Worm (Caenorhabditis elegans): ENCODE data around the gene amdh-1.

amdh-1 gene

DNA sequence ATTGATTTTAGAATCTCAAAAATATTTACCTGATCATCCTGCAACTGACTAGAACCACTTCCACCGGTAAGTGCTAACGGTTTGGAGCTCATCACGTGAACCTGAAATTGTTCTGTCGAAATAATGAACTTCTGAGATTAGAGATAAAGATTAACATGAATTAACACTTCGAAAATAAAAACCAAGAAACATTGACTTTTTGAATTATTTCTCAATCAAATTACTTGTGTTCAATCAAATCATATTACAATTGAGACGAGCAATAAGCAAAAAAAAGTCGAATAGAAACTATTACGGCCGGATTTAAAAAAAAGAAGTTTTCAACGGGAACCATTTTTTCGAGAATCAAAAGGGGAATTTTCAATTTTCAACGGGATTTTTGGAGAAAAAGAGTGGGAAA lies 5.9 kb upstream of the amdh-1 start, which contains the start of gene bcas-2:
Gene bcas-2 (minus strand): TSS at position 101 of the 400 bp plus-strand sequence.
- TF ChIP-seq unc-62 (GFP tag; optimal IDR thresholded peaks at IDR 0.05) = no peak

DNA sequence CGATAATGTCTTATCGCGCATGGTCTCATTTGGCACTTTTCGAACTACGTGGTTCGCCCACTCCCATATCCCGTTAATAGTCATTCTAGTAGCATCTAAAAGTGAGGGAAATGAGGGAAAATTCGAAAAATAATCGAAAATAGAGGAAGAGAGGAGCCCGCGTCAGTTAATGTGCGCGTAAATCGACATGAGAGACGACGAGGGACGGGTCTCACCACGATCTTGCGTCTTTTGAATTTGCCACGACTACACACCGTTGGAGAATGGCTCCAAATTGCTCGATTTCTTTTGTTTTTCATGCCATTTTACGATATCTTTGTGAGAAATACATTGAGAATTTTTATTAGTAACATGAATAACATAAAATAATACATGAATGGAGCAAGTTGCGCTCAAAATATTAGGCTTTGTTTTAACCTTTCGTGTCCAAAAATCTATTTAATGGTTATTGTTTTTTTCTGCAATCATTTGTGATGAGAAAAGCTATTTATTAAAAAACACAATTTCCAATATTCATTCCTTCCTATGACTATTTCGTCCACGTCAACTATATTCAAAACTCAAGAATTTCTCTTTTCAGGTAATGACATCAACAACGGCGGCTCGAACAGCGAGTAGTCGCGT lies 3.4 kb upstream of the amdh-1 start, which contains the start of the genes gen-1 and stt-3:
Gene gen-1 (minus strand): TSS at position 95 of the 624 bp plus-strand sequence.
Gene stt-3 (plus strand): TSS at position 574 of the 624 bp plus-strand sequence.
- TF ChIP-seq unc-62 (GFP tag; optimal IDR thresholded peaks at IDR 0.05) = no peak

DNA sequence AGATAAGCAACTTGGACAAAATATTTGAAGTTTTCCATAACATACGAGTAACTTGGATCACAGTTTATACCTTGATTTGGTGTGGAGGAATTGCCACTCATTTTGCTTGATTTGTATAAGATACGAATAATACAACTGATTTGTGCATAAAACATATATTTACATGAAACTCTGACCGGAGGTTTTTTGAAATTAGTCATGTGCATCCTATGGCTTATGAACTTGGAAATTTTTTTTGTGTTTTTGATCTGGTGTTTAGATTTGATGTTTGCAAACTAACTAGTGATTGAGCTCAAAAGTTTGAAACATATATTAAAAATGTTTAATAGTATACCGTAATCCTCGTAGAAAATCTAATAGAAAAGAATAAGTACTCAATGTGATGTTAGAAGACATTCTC lies 3.1 kb downstream of the amdh-1 start, which contains the start of gene srg-8:
Gene srg-8 (minus strand): TSS at position 101 of the 400 bp plus-strand sequence.
- no peak for TF ChIP-seq unc-62 (GFP tag; optimal IDR thresholded peaks at IDR 0.05)

DNA sequence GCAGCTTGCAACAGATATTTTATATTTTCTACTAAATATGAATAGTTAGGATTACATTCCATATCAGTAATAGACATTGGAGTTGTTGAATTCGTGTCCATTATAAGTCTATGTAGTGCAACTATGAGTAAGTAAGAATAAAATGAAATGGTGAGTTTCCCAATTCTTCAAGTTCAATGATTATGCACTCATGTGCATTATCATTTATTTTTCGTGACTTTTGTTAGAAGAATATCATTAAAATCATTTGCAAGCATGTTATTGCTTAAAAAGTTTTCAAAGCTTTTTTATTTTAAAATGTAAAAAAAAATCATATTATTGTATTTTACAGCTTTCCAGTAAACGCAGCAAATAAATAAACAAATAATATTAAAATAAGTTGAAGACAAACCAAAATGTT lies 5.1 kb downstream of the amdh-1 start, which contains the start of gene srg-9:
Gene srg-9 (minus strand): TSS at position 101 of the 400 bp plus-strand sequence.
- no peak for TF ChIP-seq unc-62 (GFP tag; optimal IDR thresholded peaks at IDR 0.05)

DNA sequence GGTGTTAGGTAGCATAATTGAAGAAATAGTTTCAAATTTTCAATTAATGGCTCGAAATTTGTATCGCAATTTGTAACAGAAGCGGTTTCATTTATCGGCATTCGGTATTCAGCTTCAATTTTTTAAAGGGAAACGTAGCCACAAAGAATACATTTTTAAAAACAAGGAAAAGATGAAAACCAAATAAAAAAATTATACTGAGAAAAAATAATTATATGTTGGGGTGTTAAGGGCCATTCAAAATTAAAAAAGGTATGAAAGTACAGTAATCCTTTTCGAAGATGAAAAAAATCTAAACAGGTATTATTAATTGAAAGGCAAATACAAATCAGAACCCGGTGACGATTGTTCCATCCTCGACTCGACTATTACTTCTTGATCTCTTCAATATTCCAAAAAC lies 6.7 kb downstream of the amdh-1 start, which contains the start of gene srg-1:
Gene srg-1 (minus strand): TSS at position 101 of the 400 bp plus-strand sequence.
- no peak for TF ChIP-seq unc-62 (GFP tag; optimal IDR thresholded peaks at IDR 0.05)

DNA sequence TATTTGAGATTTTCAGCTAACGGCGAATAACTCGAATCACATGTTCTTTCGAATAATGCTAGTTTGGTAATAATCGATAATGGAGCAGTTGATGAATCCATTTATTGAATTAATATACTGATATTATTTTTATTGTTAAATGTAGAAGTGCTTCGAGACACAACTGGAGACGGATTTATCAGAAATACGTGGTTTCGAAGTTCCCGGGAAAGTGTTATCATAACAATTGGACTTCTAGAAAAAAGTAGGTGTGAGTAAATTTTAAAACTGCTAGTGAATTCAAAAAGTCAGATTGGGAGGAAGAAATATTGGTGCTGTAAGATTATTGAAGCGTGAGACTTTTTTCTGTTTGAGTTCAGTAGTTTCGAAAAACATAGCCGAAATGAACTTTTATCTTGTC lies 8.5 kb downstream of the amdh-1 start, which contains the start of gene srg-2:
Gene srg-2 (minus strand): TSS at position 101 of the 400 bp plus-strand sequence.
- TF ChIP-seq unc-62 (GFP tag; optimal IDR thresholded peaks at IDR 0.05) = no peak

DNA sequence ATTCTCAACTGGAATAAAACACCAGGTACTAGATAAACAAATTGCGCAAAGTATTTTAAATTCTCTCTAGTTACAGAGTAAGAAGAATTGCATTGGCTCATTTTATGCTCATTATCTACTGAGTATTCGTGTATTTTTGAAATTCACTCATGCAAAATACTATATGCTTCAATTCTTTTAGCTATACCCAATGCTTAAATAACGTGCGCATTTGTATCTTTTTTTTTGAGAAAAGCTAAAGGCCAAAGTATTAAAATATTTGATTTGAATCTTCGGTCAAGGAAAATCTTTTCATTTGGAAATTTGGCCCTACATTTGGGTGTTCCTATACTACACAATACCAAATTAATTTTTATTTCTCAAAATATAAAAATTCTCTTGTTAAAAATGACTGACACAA lies 10.4 kb downstream of the amdh-1 start, which contains the start of gene srg-4:
Gene srg-4 (minus strand): TSS at position 101 of the 400 bp plus-strand sequence.
- no peak for TF ChIP-seq unc-62 (GFP tag; optimal IDR thresholded peaks at IDR 0.05)

DNA sequence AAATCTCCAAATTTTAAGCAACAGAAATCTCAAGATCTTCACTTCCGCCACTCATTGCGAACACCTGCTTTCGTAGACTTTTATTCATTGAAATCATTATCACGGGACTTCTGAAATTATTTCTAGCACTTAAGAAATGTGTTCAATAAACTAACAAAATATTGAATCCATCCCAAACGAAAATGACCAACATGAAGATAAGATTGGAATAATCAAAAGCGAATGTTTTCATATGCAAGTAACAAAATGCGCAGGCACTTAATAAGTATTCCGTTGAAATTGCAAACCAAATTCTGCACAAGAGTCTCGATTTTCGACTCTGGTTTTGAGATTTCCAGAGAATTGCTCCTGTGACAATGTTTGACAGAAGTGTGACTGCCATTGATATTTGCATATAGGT lies 12.8 kb downstream of the amdh-1 start, which contains the start of gene srg-5:
Gene srg-5 (minus strand): TSS at position 101 of the 400 bp plus-strand sequence.
- no peak for TF ChIP-seq unc-62 (GFP tag; optimal IDR thresholded peaks at IDR 0.05)

DNA sequence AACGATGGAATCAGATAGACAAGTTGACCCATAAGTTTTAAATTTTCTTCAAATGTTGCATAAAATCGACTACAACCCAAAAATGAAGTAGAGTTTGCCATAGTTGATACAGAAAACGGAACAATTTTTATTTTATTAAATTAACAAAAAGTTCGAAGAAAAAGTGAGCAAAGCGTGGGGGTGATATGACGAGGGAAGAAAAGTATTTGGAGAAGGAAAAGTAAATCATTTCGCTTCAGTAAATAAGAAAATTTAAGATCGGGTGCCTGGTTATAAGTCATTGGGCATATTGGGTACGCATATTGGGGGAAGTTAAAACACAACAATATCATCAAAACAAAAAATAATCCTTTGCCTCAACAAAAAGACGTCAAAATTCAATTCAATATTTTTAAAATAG lies 14.3 kb downstream of the amdh-1 start, which contains the start of gene srg-6:
Gene srg-6 (minus strand): TSS at position 101 of the 400 bp plus-strand sequence.
- no peak for TF ChIP-seq unc-62 (GFP tag; optimal IDR thresholded peaks at IDR 0.05)

DNA sequence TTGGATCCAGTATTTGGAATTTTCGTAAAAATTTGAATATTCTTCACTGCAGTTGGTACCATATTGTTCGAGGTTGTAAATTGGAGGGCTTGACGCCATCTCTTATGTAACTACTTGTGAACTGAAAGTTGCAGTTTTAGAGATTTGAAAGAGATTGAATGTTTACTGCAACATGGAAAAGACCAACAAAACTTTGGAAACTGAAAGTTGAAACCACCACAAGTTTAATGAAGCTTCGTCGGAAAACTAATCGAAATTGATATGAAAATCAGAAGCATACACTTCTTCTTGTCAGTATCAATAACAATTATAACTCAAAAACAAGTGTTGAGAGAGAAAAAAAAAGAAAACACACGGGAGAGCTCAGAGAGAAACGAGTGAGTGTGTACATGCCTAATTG lies 16.4 kb downstream of the amdh-1 start, which contains the start of gene srg-7:
Gene srg-7 (minus strand): TSS at position 101 of the 400 bp plus-strand sequence.
- no peak for TF ChIP-seq unc-62 (GFP tag; optimal IDR thresholded peaks at IDR 0.05)

DNA sequence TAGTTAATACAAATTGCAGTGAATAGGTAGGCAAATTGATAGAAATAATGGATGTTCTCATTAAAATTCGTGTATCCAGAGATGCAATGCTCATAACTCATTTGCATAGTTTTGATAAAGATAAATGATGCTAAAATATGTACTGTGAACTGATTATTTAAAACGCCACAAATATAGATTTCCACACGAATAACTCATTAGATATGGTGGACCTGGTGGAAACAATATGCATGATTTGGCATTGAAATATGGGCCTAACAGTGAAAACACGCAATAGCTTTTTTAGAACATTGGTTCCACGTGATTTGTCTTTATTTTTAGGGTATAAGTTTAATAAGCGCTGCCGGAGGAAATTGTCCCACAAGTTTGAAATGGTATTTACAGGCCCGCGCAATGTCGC lies 18.7 kb downstream of the amdh-1 start, which contains the start of gene srg-3:
Gene srg-3 (minus strand): TSS at position 101 of the 400 bp plus-strand sequence.
- TF ChIP-seq unc-62 (GFP tag; optimal IDR thresholded peaks at IDR 0.05) = no peak

DNA sequence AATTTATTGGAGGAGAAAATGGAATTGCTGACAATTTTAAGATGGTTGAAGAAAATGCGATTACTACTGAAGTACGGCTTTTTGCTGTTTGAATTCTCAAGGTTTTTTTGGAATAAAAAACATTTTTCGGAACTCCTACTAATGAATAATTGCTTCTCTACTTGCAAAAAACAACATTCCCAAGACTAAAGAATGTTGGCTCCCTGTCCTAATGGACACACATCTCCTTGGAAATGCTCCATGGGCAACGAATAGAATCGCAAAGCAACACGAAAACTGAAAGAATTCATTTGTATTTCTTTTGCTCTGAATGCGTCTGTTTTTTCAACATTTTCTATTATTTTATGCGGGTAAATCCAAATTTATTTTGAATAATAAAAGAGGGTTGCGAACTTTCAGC lies 21.3 kb downstream of the amdh-1 start, which contains the start of gene C18F10.2:
Gene C18F10.2 (plus strand): TSS at position 301 of the 400 bp plus-strand sequence.
- no peak for TF ChIP-seq unc-62 (GFP tag; optimal IDR thresholded peaks at IDR 0.05)

DNA sequence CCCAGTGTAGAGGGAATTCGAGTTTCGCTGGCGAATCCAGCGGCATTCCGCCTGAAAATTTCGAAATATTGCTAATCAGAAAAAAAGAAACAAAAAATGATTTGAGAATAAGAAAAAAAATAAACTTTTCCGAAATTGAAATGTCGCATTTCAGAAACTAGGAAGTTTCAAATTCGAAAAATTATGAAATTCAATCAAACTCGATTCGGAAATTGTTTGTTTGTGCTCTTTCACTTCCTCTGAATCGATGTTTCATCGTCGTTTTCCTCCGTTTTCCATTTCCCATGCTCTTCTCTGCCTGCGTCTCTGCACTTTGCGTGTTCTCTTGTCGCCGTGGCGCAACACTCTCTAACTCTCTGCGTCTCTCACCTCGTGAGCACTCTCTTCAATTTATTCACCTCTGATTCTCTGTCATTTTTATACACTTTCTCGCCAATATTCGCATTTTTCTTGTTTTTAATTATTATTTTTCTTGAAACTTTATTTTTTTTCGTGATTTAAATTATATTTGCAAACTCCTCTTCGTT lies 26.8 kb downstream of the amdh-1 start, which contains the start of gene C18F10.7:
Gene C18F10.7 (minus strand): TSS at position 51 of the 527 bp plus-strand sequence.
- no peak for TF ChIP-seq unc-62 (GFP tag; optimal IDR thresholded peaks at IDR 0.05)

DNA sequence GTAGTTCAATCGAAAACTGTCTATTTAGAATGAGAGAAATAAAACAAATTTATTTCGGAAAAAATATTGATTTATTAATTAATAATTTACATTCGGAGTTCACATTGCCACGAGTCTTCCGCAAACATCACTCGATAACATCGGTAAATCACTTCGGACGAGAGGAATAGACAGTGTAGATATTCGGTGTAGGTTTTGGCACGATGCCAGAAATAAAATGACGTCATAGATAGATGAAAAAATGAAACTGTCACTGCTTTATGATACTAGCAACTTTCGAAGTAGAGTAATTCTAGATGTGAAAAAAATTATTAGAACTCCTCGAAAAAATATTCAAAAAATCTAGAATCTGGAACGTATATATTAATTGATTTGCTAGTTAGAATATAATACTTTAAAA lies 27.8 kb downstream of the amdh-1 start:
- TF ChIP-seq unc-62 (GFP tag; optimal IDR thresholded peaks at IDR 0.05) = no peak

DNA sequence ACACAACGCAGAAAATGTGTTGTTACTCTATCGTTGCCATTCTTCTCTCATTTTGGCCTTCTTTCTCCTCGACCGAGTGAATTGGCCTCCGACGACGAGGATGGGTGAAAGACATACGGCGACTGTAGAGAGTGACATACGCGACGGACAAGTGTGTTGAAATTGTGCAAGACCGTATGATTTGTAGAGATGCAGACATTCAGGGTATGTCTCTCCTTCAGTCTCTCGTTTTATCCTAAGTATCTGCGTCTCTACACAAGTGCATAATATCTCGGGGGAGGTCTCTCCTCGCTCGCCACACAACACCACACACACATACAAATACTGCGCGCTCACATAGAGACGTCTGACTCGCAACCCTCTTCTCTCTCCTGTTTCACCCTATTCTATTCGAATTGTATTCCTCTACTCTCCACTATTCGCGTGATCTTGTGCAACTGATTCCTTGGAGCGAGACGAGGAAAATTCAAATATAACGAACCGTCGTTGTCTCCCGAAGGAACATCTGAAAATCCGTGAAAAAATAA lies 28.5 kb downstream of the amdh-1 start, which contains the start of gene hmg-1.2:
Gene hmg-1.2 (plus strand): TSS at position 311 of the 527 bp plus-strand sequence.
- TF ChIP-seq unc-62 (GFP tag; optimal IDR thresholded peaks at IDR 0.05) = no peak

DNA sequence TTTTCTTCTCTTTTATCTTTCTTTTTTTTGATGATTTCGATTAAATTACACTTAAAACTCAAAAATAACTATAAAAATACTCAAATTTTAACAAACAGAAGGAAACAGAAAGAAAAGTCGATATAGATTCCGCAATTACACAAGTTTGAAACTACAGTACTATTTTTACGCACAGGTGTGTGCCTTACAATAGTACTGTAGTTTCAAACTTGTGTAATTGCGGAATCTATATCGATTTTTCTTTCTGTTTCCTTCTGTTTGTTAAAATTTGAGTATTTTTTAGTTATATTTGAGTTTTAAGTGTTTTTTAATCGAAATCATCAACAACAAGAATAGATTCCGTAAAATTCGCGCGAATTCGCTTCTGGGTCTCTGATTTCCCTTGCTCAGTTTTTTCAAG lies 31.4 kb downstream of the amdh-1 start:
- no peak for TF ChIP-seq unc-62 (GFP tag; optimal IDR thresholded peaks at IDR 0.05)

All from whole organism, dauer.